Worm (Caenorhabditis elegans) whole organism, late embryonic: ENCODE data around the gene Y57G11C.499.

ENCODE experiments used
- C38D4.7 ChIP-seq: fragments of 200-800 bp; sonication (Bioruptor generic); optimal IDR thresholded peaks from 2 replicates; lab custom pipeline; 2018; ENCODE audit warnings: mild to moderate bottlenecking, missing genetic modification characterization, moderate library complexity, missing compliant biosample characterization
- K02D7.2 ChIP-seq: sonication (generic microtip); optimal IDR thresholded peaks from 2 replicates; lab custom pipeline; 2017; ENCODE audit warnings: mild to moderate bottlenecking, missing genetic modification characterization, missing compliant biosample characterization
- T23F11.4 ChIP-seq: fragments of 200-800 bp; sonication (Bioruptor generic); optimal IDR thresholded peaks from 2 replicates; lab custom pipeline; 2018; ENCODE audit warnings: mild to moderate bottlenecking, missing genetic modification characterization, missing compliant biosample characterization
- Y22D7AL.16 ChIP-seq: sonication (generic microtip); optimal IDR thresholded peaks from 2 replicates; lab custom pipeline; 2016; ENCODE audit warnings: missing genetic modification characterization, missing compliant biosample characterization
- ahr-1 ChIP-seq: sonication (generic microtip); optimal IDR thresholded peaks from 2 replicates; lab custom pipeline; 2016; ENCODE audit warnings: missing genetic modification characterization, missing compliant biosample characterization
- ceh-18 ChIP-seq: sonication (generic microtip); optimal IDR thresholded peaks from 2 replicates; lab custom pipeline; 2016; ENCODE audit warnings: missing genetic modification characterization, missing compliant biosample characterization
- ceh-2 ChIP-seq: sonication (generic microtip); optimal IDR thresholded peaks from 2 replicates; lab custom pipeline; 2016; ENCODE audit warnings: missing genotype, missing genetic modification characterization, missing compliant biosample characterization
- ceh-30 ChIP-seq: fragments of 150-350 bp; optimal IDR thresholded peaks from 2 replicates; lab custom pipeline; 2014; ENCODE audit warnings: missing biosample characterization, missing genetic modification characterization
- ceh-31 ChIP-seq: sonication (generic microtip); optimal IDR thresholded peaks from 2 replicates; lab custom pipeline; 2016; ENCODE audit warnings: missing genetic modification characterization, missing compliant biosample characterization
- ceh-34 ChIP-seq: sonication (generic microtip); optimal IDR thresholded peaks from 2 replicates; lab custom pipeline; 2016; ENCODE audit warnings: mild to moderate bottlenecking, missing genetic modification characterization, missing compliant biosample characterization
- ceh-48 ChIP-seq: sonication (generic microtip); optimal IDR thresholded peaks from 2 replicates; lab custom pipeline; 2016; ENCODE audit warnings: missing genetic modification characterization, inconsistent platforms, missing compliant biosample characterization
- ceh-9 ChIP-seq: sonication (generic microtip); optimal IDR thresholded peaks from 2 replicates; lab custom pipeline; 2016; ENCODE audit warnings: mild to moderate bottlenecking, missing genetic modification characterization, inconsistent platforms, missing compliant biosample characterization
- che-1 ChIP-seq: sonication (generic microtip); optimal IDR thresholded peaks from 2 replicates; lab custom pipeline; 2016; ENCODE audit warnings: mild to moderate bottlenecking, missing genetic modification characterization, missing compliant biosample characterization
- dve-1 ChIP-seq: sonication (generic microtip); optimal IDR thresholded peaks from 2 replicates; lab custom pipeline; 2017; ENCODE audit warnings: antibody characterized with exemption, mild to moderate bottlenecking, missing genetic modification characterization, missing compliant biosample characterization
- elt-2 ChIP-seq: sonication (generic microtip); optimal IDR thresholded peaks from 2 replicates; lab custom pipeline; 2016; ENCODE audit warnings: missing genetic modification reagents, missing genetic modification characterization, missing compliant biosample characterization
- elt-4 ChIP-seq: sonication (generic microtip); optimal IDR thresholded peaks from 2 replicates; lab custom pipeline; 2016; ENCODE audit warnings: missing genetic modification characterization, missing compliant biosample characterization
- ets-4 ChIP-seq: sonication (generic microtip); optimal IDR thresholded peaks from 2 replicates; lab custom pipeline; 2016; ENCODE audit warnings: missing genetic modification characterization, missing compliant biosample characterization
- eyg-1 ChIP-seq: sonication (generic microtip); optimal IDR thresholded peaks from 2 replicates; lab custom pipeline; 2016; ENCODE audit warnings: missing genotype, missing genetic modification characterization, missing compliant biosample characterization
- fax-1 ChIP-seq: sonication (generic microtip); optimal IDR thresholded peaks from 2 replicates; lab custom pipeline; 2016; ENCODE audit warnings: missing genotype, missing genetic modification characterization, missing compliant biosample characterization
- fkh-10 ChIP-seq: fragments of 150-350 bp; optimal IDR thresholded peaks from 2 replicates; lab custom pipeline; 2014; ENCODE audit warnings: missing biosample characterization, missing genetic modification reagents, missing genetic modification characterization
- gmeb-2 ChIP-seq: sonication (generic microtip); optimal IDR thresholded peaks from 2 replicates; lab custom pipeline; 2016; ENCODE audit warnings: missing genetic modification characterization, inconsistent platforms, missing compliant biosample characterization
- hlh-30 ChIP-seq: sonication (generic microtip); optimal IDR thresholded peaks from 2 replicates; lab custom pipeline; 2017; ENCODE audit warnings: antibody characterized with exemption, missing genetic modification characterization, missing compliant biosample characterization; ENCODE audit not compliant: insufficient read depth
- hlh-6 ChIP-seq: sonication (generic microtip); optimal IDR thresholded peaks from 2 replicates; lab custom pipeline; 2016; ENCODE audit warnings: missing genotype, missing genetic modification characterization, missing compliant biosample characterization
- lin-11 ChIP-seq: fragments of 200-800 bp; sonication (Bioruptor generic); optimal IDR thresholded peaks from 2 replicates; lab custom pipeline; 2018; ENCODE audit warnings: mild to moderate bottlenecking, missing genetic modification characterization, missing compliant biosample characterization
- madf-2 ChIP-seq: sonication (generic microtip); optimal IDR thresholded peaks from 2 replicates; lab custom pipeline; 2017; ENCODE audit warnings: missing genetic modification characterization, missing compliant biosample characterization
- mec-3 ChIP-seq: sonication (generic microtip); optimal IDR thresholded peaks from 2 replicates; lab custom pipeline; 2016; ENCODE audit warnings: borderline replicate concordance, missing genetic modification characterization, missing compliant biosample characterization
- nfya-1 ChIP-seq: sonication (generic microtip); optimal IDR thresholded peaks from 2 replicates; lab custom pipeline; 2017; ENCODE audit warnings: missing genetic modification characterization, mild to moderate bottlenecking, missing compliant biosample characterization, antibody characterized with exemption, moderate library complexity
- nhr-11 ChIP-seq: fragments of 150-350 bp; optimal IDR thresholded peaks from 2 replicates; lab custom pipeline; 2014; ENCODE audit warnings: missing biosample characterization, missing genetic modification characterization
- nhr-232 ChIP-seq: sonication (generic microtip); optimal IDR thresholded peaks from 2 replicates; lab custom pipeline; 2016; ENCODE audit warnings: missing genetic modification characterization, missing compliant biosample characterization
- odd-2 ChIP-seq: sonication (generic microtip); optimal IDR thresholded peaks from 2 replicates; lab custom pipeline; 2017; ENCODE audit warnings: antibody characterized with exemption, mild to moderate bottlenecking, missing genetic modification characterization, missing compliant biosample characterization
- pat-9 ChIP-seq: fragments of 200-800 bp; sonication (Bioruptor generic); optimal IDR thresholded peaks from 2 replicates; lab custom pipeline; 2018; ENCODE audit warnings: mild to moderate bottlenecking, missing genetic modification characterization, moderate library complexity, missing compliant biosample characterization
- pax-1 ChIP-seq: fragments of 150-350 bp; optimal IDR thresholded peaks from 2 replicates; lab custom pipeline; 2014; ENCODE audit warnings: missing biosample characterization, missing genetic modification characterization
- pros-1 ChIP-seq: fragments of 150-350 bp; optimal IDR thresholded peaks from 2 replicates; lab custom pipeline; 2014; ENCODE audit warnings: missing biosample characterization, missing genetic modification reagents, missing genetic modification characterization
- ref-2 ChIP-seq: sonication (generic microtip); optimal IDR thresholded peaks from 2 replicates; lab custom pipeline; 2016; ENCODE audit warnings: missing genetic modification characterization, missing compliant biosample characterization
- sdc-2 ChIP-seq: sonication (generic microtip); optimal IDR thresholded peaks from 2 replicates; lab custom pipeline; 2016; ENCODE audit warnings: missing genotype, missing genetic modification characterization, missing compliant biosample characterization
- sox-2 ChIP-seq: fragments of 200-800 bp; sonication (Bioruptor generic); IDR thresholded peaks from 2 replicates; pipeline ENCODE4 v1.3.6; 2022; ENCODE audit warnings: missing genetic modification reagents, missing genetic modification characterization, missing compliant biosample characterization
- syd-9 ChIP-seq: sonication (generic microtip); optimal IDR thresholded peaks from 2 replicates; lab custom pipeline; 2016; ENCODE audit warnings: mild to moderate bottlenecking, missing genetic modification characterization, moderate library complexity, missing compliant biosample characterization
- tbx-2 ChIP-seq: sonication (generic microtip); optimal IDR thresholded peaks from 2 replicates; lab custom pipeline; 2016; ENCODE audit warnings: missing genetic modification characterization, missing compliant biosample characterization
- tbx-7 ChIP-seq: sonication (generic microtip); optimal IDR thresholded peaks from 2 replicates; lab custom pipeline; 2016; ENCODE audit warnings: missing genotype, missing genetic modification characterization, missing compliant biosample characterization
- ttx-3 ChIP-seq: sonication (generic microtip); optimal IDR thresholded peaks from 2 replicates; lab custom pipeline; 2016; ENCODE audit warnings: missing genetic modification reagents, missing genetic modification characterization, missing compliant biosample characterization
- unc-42 ChIP-seq: sonication (generic microtip); optimal IDR thresholded peaks from 2 replicates; lab custom pipeline; 2016; ENCODE audit warnings: missing genotype, missing genetic modification characterization, missing compliant biosample characterization
- unc-55 ChIP-seq: sonication (generic microtip); optimal IDR thresholded peaks from 2 replicates; lab custom pipeline; 2017; ENCODE audit warnings: missing biosample characterization, missing genetic modification reagents, missing genetic modification characterization
- unc-86 ChIP-seq: sonication (generic microtip); optimal IDR thresholded peaks from 2 replicates; lab custom pipeline; 2016; ENCODE audit warnings: missing genetic modification characterization, missing compliant biosample characterization
- zip-5 ChIP-seq: sonication (generic microtip); optimal IDR thresholded peaks from 2 replicates; lab custom pipeline; 2016; ENCODE audit warnings: missing genetic modification characterization, missing compliant biosample characterization
- ztf-16 ChIP-seq: sonication (generic microtip); optimal IDR thresholded peaks from 2 replicates; lab custom pipeline; 2017; ENCODE audit warnings: missing genetic modification characterization, missing compliant biosample characterization

The Y57G11C.499 gene

DNA sequence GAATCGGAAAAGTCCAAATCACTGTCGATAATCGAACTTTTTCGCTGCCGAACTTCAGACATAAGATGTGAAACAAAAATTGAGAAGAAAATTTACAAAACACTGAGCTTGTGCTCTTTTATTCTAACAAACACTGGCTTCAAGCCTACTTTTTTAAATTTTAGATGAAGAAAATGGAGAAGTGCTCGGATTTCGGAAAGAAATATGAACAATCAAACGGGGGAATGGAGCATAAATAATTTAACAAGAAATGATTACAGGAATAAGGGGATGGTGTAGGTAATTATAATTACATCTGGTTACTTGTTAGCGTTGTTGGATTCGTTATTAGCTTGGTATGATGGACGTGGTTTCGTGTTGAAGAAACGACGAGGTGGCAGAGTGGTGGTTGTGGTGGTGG lies 16.6 kb upstream of the Y57G11C.499 start, which contains the start of gene degl-1:
TSS of gene degl-1 (minus strand) at position 101 of the 400 bp plus-strand sequence.
- TF ChIP-seq ahr-1 (tag; lab: Kevin White, UChicago): no peak
- TF ChIP-seq hlh-6 (tag; lab: Kevin White, UChicago): no peak
- TF ChIP-seq sox-2: no peak
- no peak for TF ChIP-seq ets-4 (tag; lab: Kevin White, UChicago)
- TF ChIP-seq zip-5 (tag; lab: Kevin White, UChicago): no peak
- TF ChIP-seq, all 69 proteins: peak for 0

DNA sequence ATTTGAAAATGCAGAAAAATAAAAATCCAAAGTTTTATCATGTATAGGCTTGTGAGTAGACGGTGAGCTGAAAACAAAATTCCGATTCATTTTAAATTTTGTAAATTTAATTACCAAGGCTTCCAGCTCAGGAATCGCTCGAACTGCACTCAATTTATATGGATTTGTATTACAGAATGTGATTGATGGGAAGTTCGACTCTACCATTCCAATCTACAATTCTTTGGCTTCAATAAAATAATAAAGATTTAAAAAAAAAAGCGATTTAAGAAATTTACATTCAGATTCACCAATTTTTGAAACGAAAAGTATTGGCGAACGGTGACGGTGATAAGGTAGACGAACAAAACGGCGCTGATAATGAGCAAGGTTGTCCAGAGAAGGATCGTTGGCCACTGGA lies 15.9 kb upstream of the Y57G11C.499 start:
- TF ChIP-seq T23F11.4 (GFP tag; lab: Kevin White, UChicago) (no peak), eyg-1 (tag; lab: Kevin White, UChicago) (no peak), elt-4 (tag; lab: Kevin White, UChicago) (no peak), ceh-18 (no peak), K02D7.2 (tag; lab: Kevin White, UChicago) (no peak), nhr-232 (tag; lab: Kevin White, UChicago) (no peak), elt-2 (no peak), mec-3 (tag; lab: Kevin White, UChicago) (no peak), fax-1 (no peak), C38D4.7 (GFP tag; lab: Kevin White, UChicago) (no peak), gmeb-2 (tag; lab: Kevin White, UChicago) (no peak), zip-5 (tag; lab: Kevin White, UChicago) (no peak), sdc-2 (no peak), pat-9 (no peak)
- TF ChIP-seq, all 69 proteins: peak for 0

ce11 chrIV:14769218-14769835 lies 14.6 kb upstream of the Y57G11C.499 start, which contains the start of gene Y57G11C.43:
TSS of gene Y57G11C.43 (plus strand) at chrIV:14769441.
- TF ChIP-seq odd-2 (tag; lab: Kevin White, UChicago) (no peak), ceh-30 (tag; lab: Kevin White, UChicago) (no peak), mec-3 (tag; lab: Kevin White, UChicago) (no peak), fkh-10 (no peak), tbx-7 (tag; lab: Kevin White, UChicago) (no peak), lin-11 (tag; lab: Kevin White, UChicago) (no peak), fax-1 (no peak), ceh-34 (tag; lab: Kevin White, UChicago) (no peak), ceh-48 (tag; lab: Kevin White, UChicago) (no peak), unc-42 (no peak), nhr-11 (no peak), madf-2 (tag; lab: Kevin White, UChicago) (no peak), ref-2 (tag; lab: Kevin White, UChicago) (no peak), C38D4.7 (GFP tag; lab: Kevin White, UChicago) (no peak), elt-2 (no peak), ceh-9 (tag; lab: Kevin White, UChicago) (no peak), syd-9 (no peak), pros-1 (tag; lab: Kevin White, UChicago) (no peak)

- TF ChIP-seq madf-2 (tag; lab: Kevin White, UChicago): peak; percentile 15
- TF ChIP-seq ceh-31 (tag; lab: Kevin White, UChicago): peak; percentile 57
- TF ChIP-seq tbx-2 (tag; lab: Kevin White, UChicago): peak; percentile 55
- no peak for TF ChIP-seq gmeb-2 (tag; lab: Kevin White, UChicago)
- TF ChIP-seq ceh-30 (tag; lab: Kevin White, UChicago): peak; percentile 84
- TF ChIP-seq unc-86: peak; percentile 6
- no peak for TF ChIP-seq zip-5 (tag; lab: Kevin White, UChicago)
- no peak for TF ChIP-seq ceh-2 (tag; lab: Kevin White, UChicago)
- peak; percentile 30 for TF ChIP-seq ceh-34 (tag; lab: Kevin White, UChicago)
- TF ChIP-seq ttx-3: no peak
- peak; percentile 49 for TF ChIP-seq unc-42
- peak; percentile 81 for TF ChIP-seq unc-55 (GFP tag; lab: Kevin White, UChicago)
- TF ChIP-seq elt-2: peak; percentile 51
- peak; percentile 79 for TF ChIP-seq dve-1
- peak; percentile 24 for TF ChIP-seq ztf-16 (tag; lab: Kevin White, UChicago)
- TF ChIP-seq ceh-48 (tag; lab: Kevin White, UChicago): peak; percentile 72
- no peak for TF ChIP-seq che-1 (tag; lab: Kevin White, UChicago)
- TF ChIP-seq nhr-11: no peak
- no peak for TF ChIP-seq Y22D7AL.16 (tag; lab: Kevin White, UChicago)
- TF ChIP-seq hlh-30 (tag; lab: Kevin White, UChicago): peak; percentile 44
- TF ChIP-seq nfya-1 (tag; lab: Kevin White, UChicago): peak; percentile 80
- TF ChIP-seq pax-1 (tag; lab: Kevin White, UChicago): peak; percentile 80
- TF ChIP-seq lin-11 (tag; lab: Kevin White, UChicago): no peak
- TF ChIP-seq pros-1 (tag; lab: Kevin White, UChicago): peak; percentile 19
These were observed 13.0 kb upstream of the Y57G11C.499 start, which contains the start of the genes mrps-7 and Y57G11C.3 for ce11 chrIV:14767693-14768251. TSS of gene mrps-7 (minus strand) at chrIV:14767730. TSS of gene Y57G11C.3 (plus strand) at chrIV:14768201.
